Fruit fly (Drosophila melanogaster): Measurements from ENCODE around the gene Ubqn.
A peak's percentile ranks its signal among the peaks of the same experiment; 100 is the strongest.

Gene Ubqn

dm6 chrX:19637434-19638327 lies 45.9 kb upstream of the Ubqn start:
- TF ChIP-seq CG11762 (GFP tag; optimal IDR thresholded peaks at IDR 0.05; ENCODE audit: insufficient read depth) = no peak
- no peak for TF ChIP-seq Eip93F (GFP tag; optimal IDR thresholded peaks at IDR 0.05)
- no peak for TF ChIP-seq fd85E (GFP tag; optimal IDR thresholded peaks at IDR 0.05)
- peak; percentile 59 for TF ChIP-seq Eip78C (GFP tag)
- TF ChIP-seq CG11902 (GFP tag; optimal IDR thresholded peaks at IDR 0.05) = no peak
- TF ChIP-seq ss (GFP tag; optimal IDR thresholded peaks at IDR 0.05) = peak in 1 of 2 experiments; percentile 1
- no peak for TF ChIP-seq Sox15 (GFP tag; optimal IDR thresholded peaks at IDR 0.05)
- no peak for TF ChIP-seq esn (GFP tag; optimal IDR thresholded peaks at IDR 0.05)
- no peak for TF ChIP-seq fkh (GFP tag; optimal IDR thresholded peaks at IDR 0.05)
- TF ChIP-seq Hr4 (GFP tag; optimal IDR thresholded peaks at IDR 0.05) = no peak
- TF ChIP-seq OdsH (GFP tag; optimal IDR thresholded peaks at IDR 0.05) = no peak
- TF ChIP-seq CG32006 (GFP tag; optimal IDR thresholded peaks at IDR 0.05) = no peak
- TF ChIP-seq CG6808 (GFP tag; optimal IDR thresholded peaks at IDR 0.05) = peak; percentile 15
- no peak for TF ChIP-seq cyc (GFP tag; optimal IDR thresholded peaks at IDR 0.05)
- TF ChIP-seq CG6276 (GFP tag; optimal IDR thresholded peaks at IDR 0.05) = no peak
- TF ChIP-seq Gug (GFP tag; IDR thresholded peaks at IDR 0.05) = no peak
- TF ChIP-seq fd59A (GFP tag; optimal IDR thresholded peaks at IDR 0.05) = no peak
- TF ChIP-seq CG8632 (GFP tag; optimal IDR thresholded peaks at IDR 0.05) = no peak
- TF ChIP-seq CG7368 (GFP tag; optimal IDR thresholded peaks at IDR 0.05) = no peak
- peak; percentile 16; the same call in 1 of the 3 replicates for TF ChIP-seq CG6163 (GFP tag; IDR thresholded peaks at IDR 0.05)
- no peak for TF ChIP-seq salr (GFP tag; optimal IDR thresholded peaks at IDR 0.05)
- no peak for TF ChIP-seq CG6792 (GFP tag; optimal IDR thresholded peaks at IDR 0.05)
- TF ChIP-seq Sox102F (GFP tag; optimal IDR thresholded peaks at IDR 0.05) = no peak
- TF ChIP-seq CG16779 (tag; optimal IDR thresholded peaks at IDR 0.05) = peak; percentile 30
- no peak for TF ChIP-seq CG1621 (tag; optimal IDR thresholded peaks at IDR 0.05)
- no peak for TF ChIP-seq CG10669 (GFP tag; optimal IDR thresholded peaks at IDR 0.05)
- TF ChIP-seq Blimp-1 (GFP tag; optimal IDR thresholded peaks at IDR 0.05) = no peak
- 0 out of 3 replicates have a peak, but pooled peaks have one; percentile 18 for TF ChIP-seq CG8119 (GFP tag; IDR thresholded peaks at IDR 0.05)
- TF ChIP-seq Lpt (GFP tag; optimal IDR thresholded peaks at IDR 0.05) = no peak
- peak; percentile 14 for TF ChIP-seq net (GFP tag; optimal IDR thresholded peaks at IDR 0.05)
- no peak for TF ChIP-seq CG6854 (GFP tag; optimal IDR thresholded peaks at IDR 0.05)
- no peak for TF ChIP-seq Sox14 (GFP tag; optimal IDR thresholded peaks at IDR 0.05)
- TF ChIP-seq dsx (GFP tag; optimal IDR thresholded peaks at IDR 0.05; ENCODE audit: poor library complexity, severe bottlenecking) = no peak
- peak; percentile 19 for TF ChIP-seq Eip75B (GFP tag; optimal IDR thresholded peaks at IDR 0.05)
- TF ChIP-seq eg (GFP tag; IDR thresholded peaks at IDR 0.05) = 0 out of 3 replicates have a peak, but pooled peaks have one; percentile 6
- no peak for TF ChIP-seq svp (GFP tag)
- TF ChIP-seq Met (GFP tag; optimal IDR thresholded peaks at IDR 0.05) = no peak
- TF ChIP-seq Ets96B (tag; optimal IDR thresholded peaks at IDR 0.05) = no peak
- TF ChIP-seq pdm3 (GFP tag; optimal IDR thresholded peaks at IDR 0.05) = no peak

- TF ChIP-seq ss (GFP tag; optimal IDR thresholded peaks at IDR 0.05) (peak in 1 of 2 experiments; percentile 12), Ets96B (tag; optimal IDR thresholded peaks at IDR 0.05) (no peak), CG3919 (GFP tag; optimal IDR thresholded peaks at IDR 0.05) (no peak), Hr4 (GFP tag; optimal IDR thresholded peaks at IDR 0.05) (no peak), Eip78C (GFP tag) (peak; percentile 68), fkh (GFP tag; optimal IDR thresholded peaks at IDR 0.05) (peak; percentile 90), CG34406 (GFP tag; optimal IDR thresholded peaks at IDR 0.05) (no peak)
Measured at dm6 chrX:19638328-19638940, 45.2 kb upstream of the Ubqn start, which contains the start of gene Rcd-1. Gene Rcd-1, plus strand, starts transcription at chrX:19638767.
